Fruit fly (Drosophila melanogaster) whole organism, embryonic: ENCODE data around the gene CG16965.

Experiments
- Asciz ChIP-seq: fragments of 200-800 bp; sonication (Bioruptor generic); optimal IDR thresholded peaks from 2 replicates; lab custom pipeline; 2017; ENCODE audit warnings: missing biosample characterization, mild to moderate bottlenecking, missing genetic modification characterization, missing genetic modification reagents
- Bgb ChIP-seq: fragments of 200-800 bp; sonication (Bioruptor generic); IDR thresholded peaks from 2 replicates; pipeline ENCODE4 v1.3.6; 2022; ENCODE audit warnings: missing biosample characterization, missing genetic modification characterization; ENCODE audit not compliant: partially characterized antibody
- C15 ChIP-seq: fragments of 200-800 bp; sonication (Bioruptor generic); IDR thresholded peaks from 3 replicates; pipeline ENCODE4 v1.3.6; 2022; ENCODE audit warnings: missing biosample characterization, missing genetic modification characterization
- CG10209 ChIP-seq: fragments of 200-800 bp; sonication (Bioruptor generic); optimal IDR thresholded peaks from 3 replicates; lab custom pipeline; 2017; ENCODE audit warnings: missing biosample characterization, mild to moderate bottlenecking, missing genetic modification characterization, missing genetic modification reagents
- CG10274 ChIP-seq: fragments of 200-800 bp; sonication (Bioruptor generic); optimal IDR thresholded peaks from 3 replicates; lab custom pipeline; 2017; ENCODE audit warnings: missing biosample characterization, mild to moderate bottlenecking, missing genetic modification characterization
- CG10321 ChIP-seq: fragments of 200-800 bp; sonication (Bioruptor generic); IDR thresholded peaks from 2 replicates; pipeline ENCODE4 v1.3.6; 2022; ENCODE audit warnings: missing biosample characterization, missing genetic modification characterization
- CG10543 ChIP-seq: fragments of 200-800 bp; sonication (Bioruptor generic); optimal IDR thresholded peaks from 3 replicates; lab custom pipeline; 2017; ENCODE audit warnings: missing biosample characterization, mild to moderate bottlenecking, missing genetic modification characterization, moderate library complexity
- CG11504 ChIP-seq: fragments of 200-800 bp; sonication (Bioruptor generic); optimal IDR thresholded peaks from 3 replicates; lab custom pipeline; 2019; ENCODE audit warnings: missing biosample characterization, mild to moderate bottlenecking, missing genetic modification characterization, moderate library complexity
- CG12744 ChIP-seq: fragments of 200-800 bp; sonication (Bioruptor generic); optimal IDR thresholded peaks from 2 replicates; lab custom pipeline; 2016; ENCODE audit warnings: missing biosample characterization, missing genetic modification characterization
- CG1792 ChIP-seq: fragments of 200-800 bp; sonication (Bioruptor generic); optimal IDR thresholded peaks from 2 replicates; lab custom pipeline; 2016; ENCODE audit warnings: missing biosample characterization, missing genetic modification characterization
- CG2120 ChIP-seq: fragments of 200-800 bp; sonication (Bioruptor generic); optimal IDR thresholded peaks from 3 replicates; lab custom pipeline; 2016; ENCODE audit warnings: missing biosample characterization, missing genetic modification characterization
- CG2199 ChIP-seq: fragments of 200-800 bp; sonication (Bioruptor generic); IDR thresholded peaks from 3 replicates; pipeline ENCODE4 v1.3.6; 2022; ENCODE audit warnings: missing biosample characterization, missing genetic modification characterization
- CG5180 ChIP-seq: fragments of 200-800 bp; sonication (Bioruptor generic); optimal IDR thresholded peaks from 3 replicates; lab custom pipeline; 2017; ENCODE audit warnings: missing biosample characterization, missing genetic modification characterization, mild to moderate bottlenecking, moderate library complexity, missing genetic modification reagents
- CG7987 ChIP-seq: fragments of 200-800 bp; sonication (Bioruptor generic); optimal IDR thresholded peaks from 2 replicates; lab custom pipeline; 2018; ENCODE audit warnings: missing biosample characterization, mild to moderate bottlenecking, missing genetic modification characterization, moderate library complexity
- CrebB ChIP-seq: fragments of 200-800 bp; sonication (Bioruptor generic); optimal IDR thresholded peaks from 3 replicates; lab custom pipeline; 2018; ENCODE audit warnings: missing biosample characterization, mild to moderate bottlenecking, missing genetic modification characterization
- Dad ChIP-seq: fragments of 200-800 bp; sonication (Bioruptor generic); optimal IDR thresholded peaks from 3 replicates; lab custom pipeline; 2016; ENCODE audit warnings: missing biosample characterization, missing genetic modification characterization
- E2f1 ChIP-seq: fragments of 200-800 bp; sonication (Bioruptor generic); IDR thresholded peaks from 2 replicates; pipeline ENCODE4 v1.3.6; 2022; ENCODE audit warnings: missing biosample characterization, missing genetic modification characterization
- E2f2 ChIP-seq: fragments of 200-800 bp; sonication (Bioruptor generic); IDR thresholded peaks from 2 replicates; pipeline ENCODE4 v1.3.6; 2022; ENCODE audit warnings: missing biosample characterization, missing genetic modification characterization
- Fer1 ChIP-seq: fragments of 200-800 bp; sonication (Bioruptor generic); optimal IDR thresholded peaks from 2 replicates; lab custom pipeline; 2017; ENCODE audit warnings: missing biosample characterization, mild to moderate bottlenecking, missing genetic modification characterization
- HHEX ChIP-seq: fragments of 200-800 bp; sonication (Bioruptor generic); optimal IDR thresholded peaks from 3 replicates; lab custom pipeline; 2017; ENCODE audit warnings: missing biosample characterization, mild to moderate bottlenecking, missing genetic modification characterization, missing genetic modification reagents
- HLH54F ChIP-seq: fragments of 200-800 bp; sonication (Bioruptor generic); optimal IDR thresholded peaks from 3 replicates; lab custom pipeline; 2016; ENCODE audit warnings: missing biosample characterization, missing genetic modification characterization
- MESR4 ChIP-seq: fragments of 200-800 bp; sonication (Bioruptor generic); optimal IDR thresholded peaks from 2 replicates; lab custom pipeline; 2018; ENCODE audit warnings: missing biosample characterization, mild to moderate bottlenecking, missing genetic modification characterization, moderate library complexity
- Mes4 ChIP-seq: fragments of 200-800 bp; sonication (Bioruptor generic); optimal IDR thresholded peaks from 2 replicates; lab custom pipeline; 2016; ENCODE audit warnings: missing biosample characterization, missing genetic modification characterization
- NfI ChIP-seq: fragments of 200-800 bp; sonication (Bioruptor generic); optimal IDR thresholded peaks from 3 replicates; lab custom pipeline; 2018; ENCODE audit warnings: missing biosample characterization, mild to moderate bottlenecking, missing genetic modification characterization, moderate library complexity
- Rfx ChIP-seq: fragments of 200-800 bp; sonication (Bioruptor generic); IDR thresholded peaks from 2 replicates; pipeline ENCODE4 v1.3.6; 2022; ENCODE audit warnings: missing biosample characterization, missing genetic modification characterization
- Scr ChIP-seq: fragments of 200-800 bp; sonication (Bioruptor generic); IDR thresholded peaks from 2 replicates; pipeline ENCODE4 v1.3.6; 2022; ENCODE audit warnings: missing biosample characterization, missing genetic modification characterization; ENCODE audit not compliant: partially characterized antibody
- Sox102F ChIP-seq: fragments of 200-800 bp; sonication (Bioruptor generic); optimal IDR thresholded peaks from 2 replicates; lab custom pipeline; 2018; ENCODE audit warnings: missing biosample characterization, mild to moderate bottlenecking, missing genetic modification characterization, moderate library complexity
- Sry-δ ChIP-seq: fragments of 200-800 bp; sonication (Bioruptor generic); optimal IDR thresholded peaks from 2 replicates; lab custom pipeline; 2016; ENCODE audit warnings: missing biosample characterization, missing genetic modification characterization
- bab2 ChIP-seq: fragments of 200-800 bp; sonication (Bioruptor generic); optimal IDR thresholded peaks from 2 replicates; lab custom pipeline; 2016; ENCODE audit warnings: missing biosample characterization, missing genetic modification characterization
- bbx ChIP-seq: fragments of 200-800 bp; sonication (Bioruptor generic); IDR thresholded peaks from 2 replicates; pipeline ENCODE4 v1.3.6; 2022; ENCODE audit warnings: missing biosample characterization, missing genetic modification characterization; ENCODE audit not compliant: partially characterized antibody
- chinmo ChIP-seq: fragments of 200-800 bp; sonication (Bioruptor generic); IDR thresholded peaks from 4 replicates; pipeline ENCODE4 v1.3.6; 2022; ENCODE audit warnings: missing biosample characterization, missing genetic modification characterization; ENCODE audit not compliant: partially characterized antibody
- dmrt11E ChIP-seq: fragments of 200-800 bp; sonication (Bioruptor generic); optimal IDR thresholded peaks from 3 replicates; lab custom pipeline; 2018; ENCODE audit warnings: missing biosample characterization, mild to moderate bottlenecking, missing genetic modification characterization, moderate library complexity
- dpn ChIP-seq, 2 experiments: fragments of 200-800 bp; sonication (Bioruptor generic); optimal IDR thresholded peaks; 3 replicates each; lab custom pipeline; 2016; ENCODE audit warnings: missing biosample characterization in 2 of 2, missing genetic modification characterization in 2 of 2
- gsb ChIP-seq: fragments of 200-800 bp; sonication (Bioruptor generic); IDR thresholded peaks from 2 replicates; pipeline ENCODE4 v1.3.6; 2022; ENCODE audit warnings: missing biosample characterization, missing genetic modification characterization
- kah ChIP-seq: fragments of 200-800 bp; sonication (Bioruptor generic); optimal IDR thresholded peaks from 2 replicates; lab custom pipeline; 2018; ENCODE audit warnings: missing biosample characterization, mild to moderate bottlenecking, missing genetic modification characterization
- ken ChIP-seq: fragments of 200-800 bp; sonication (Bioruptor generic); IDR thresholded peaks from 3 replicates; pipeline ENCODE4 v1.3.6; 2022; ENCODE audit warnings: missing biosample characterization, missing genetic modification characterization
- lab ChIP-seq: fragments of 200-800 bp; sonication (Bioruptor generic); optimal IDR thresholded peaks from 3 replicates; lab custom pipeline; 2017; ENCODE audit warnings: missing biosample characterization, missing genetic modification characterization, mild to moderate bottlenecking, moderate library complexity, missing genetic modification reagents
- mirr ChIP-seq: fragments of 200-800 bp; sonication (Bioruptor generic); optimal IDR thresholded peaks from 3 replicates; lab custom pipeline; 2018; ENCODE audit warnings: missing biosample characterization, mild to moderate bottlenecking, missing genetic modification characterization
- org-1 ChIP-seq: fragments of 200-800 bp; sonication (Bioruptor generic); optimal IDR thresholded peaks from 2 replicates; lab custom pipeline; 2017; ENCODE audit warnings: missing biosample characterization, missing genetic modification characterization
- p53 ChIP-seq: fragments of 200-800 bp; sonication (Bioruptor generic); optimal IDR thresholded peaks from 2 replicates; lab custom pipeline; 2016; ENCODE audit warnings: missing biosample characterization, missing genetic modification characterization
- pzg ChIP-seq: fragments of 200-800 bp; sonication (Bioruptor generic); optimal IDR thresholded peaks from 3 replicates; lab custom pipeline; 2018; ENCODE audit warnings: missing biosample characterization, mild to moderate bottlenecking, missing genetic modification characterization, moderate library complexity
- row ChIP-seq: fragments of 200-800 bp; sonication (Bioruptor generic); IDR thresholded peaks from 3 replicates; pipeline ENCODE4 v1.3.6; 2022; ENCODE audit warnings: missing biosample characterization, missing genetic modification characterization
- salm ChIP-seq: fragments of 200-800 bp; sonication (Bioruptor generic); optimal IDR thresholded peaks from 2 replicates; lab custom pipeline; 2018; ENCODE audit warnings: missing biosample characterization, mild to moderate bottlenecking, missing genetic modification characterization
- sd ChIP-seq: fragments of 200-800 bp; sonication (Bioruptor generic); optimal IDR thresholded peaks from 3 replicates; lab custom pipeline; 2018; ENCODE audit warnings: missing biosample characterization, mild to moderate bottlenecking, missing genetic modification characterization, moderate library complexity
- sob ChIP-seq: fragments of 200-800 bp; sonication (Bioruptor generic); IDR thresholded peaks from 2 replicates; pipeline ENCODE4 v1.3.6; 2022; ENCODE audit warnings: missing biosample characterization, missing genetic modification characterization
- sqz ChIP-seq: fragments of 200-800 bp; sonication (Bioruptor generic); optimal IDR thresholded peaks from 3 replicates; lab custom pipeline; 2018; ENCODE audit warnings: missing biosample characterization, mild to moderate bottlenecking, missing genetic modification characterization
- stwl ChIP-seq: fragments of 200-800 bp; sonication (Bioruptor generic); optimal IDR thresholded peaks from 3 replicates; lab custom pipeline; 2018; ENCODE audit warnings: missing biosample characterization, mild to moderate bottlenecking, missing genetic modification characterization, moderate library complexity
- tap ChIP-seq: fragments of 200-800 bp; optimal IDR thresholded peaks from 3 replicates; lab custom pipeline; 2019; ENCODE audit warnings: missing biosample characterization, mild to moderate bottlenecking, missing genetic modification characterization, moderate library complexity
- vvl ChIP-seq: fragments of 200-800 bp; sonication (Bioruptor generic); IDR thresholded peaks from 2 replicates; pipeline ENCODE4 v1.3.6; 2022; ENCODE audit warnings: missing biosample characterization, missing genetic modification characterization

CG16965 gene

DNA sequence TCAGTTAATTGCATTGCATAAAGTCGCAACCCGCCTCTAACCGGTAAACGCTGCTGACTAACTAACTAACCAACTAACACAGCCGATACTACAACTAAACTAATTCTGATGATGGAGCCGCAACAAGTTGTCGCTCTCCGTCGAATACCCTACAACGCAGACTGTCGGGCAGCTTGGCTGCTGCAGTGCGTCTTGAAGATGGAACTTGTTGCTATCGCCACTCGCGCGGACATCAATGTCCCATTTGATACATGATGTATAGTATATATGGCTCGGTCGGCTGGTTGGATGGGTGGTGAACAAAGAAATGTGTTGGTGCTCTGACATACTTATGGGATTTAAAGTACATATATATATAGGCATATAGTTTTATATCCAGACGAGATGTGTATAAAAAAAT lies 44.1 kb downstream of the CG16965 start (continued):
- TF ChIP-seq p53 (no peak), CG12744 (GFP tag; lab: Kevin White, UChicago) (no peak), pzg (no peak), dpn (GFP tag; optimal IDR thresholded peaks at IDR 0.05; lab: Kevin White, UChicago) (no peak), MESR4 (GFP tag; lab: Kevin White, UChicago) (no peak), salm (tag; lab: Kevin White, UChicago) (no peak), NfI (peak; percentile 8), CG2199 (GFP tag; lab: Robert Waterston, UW) (0 out of 3 replicates have a peak, but pooled peaks have one; percentile 55), mirr (GFP tag; lab: Kevin White, UChicago) (peak; percentile 10), sd (peak; percentile 4), kah (GFP tag; lab: Kevin White, UChicago) (peak; percentile 64), bab2 (GFP tag; lab: Kevin White, UChicago) (no peak), E2f1 (GFP tag; lab: Robert Waterston, UW) (0 out of 2 replicates have a peak, but pooled peaks have one; percentile 9), sqz (GFP tag; lab: Kevin White, UChicago) (no peak), C15 (GFP tag; lab: Robert Waterston, UW) (no peak), bbx (GFP tag; lab: Robert Waterston, UW) (no peak), chinmo (GFP tag; lab: Robert Waterston, UW) (peak; percentile 82; the same call in 2 of the 4 replicates), vvl (GFP tag; lab: Robert Waterston, UW) (peak; percentile 10; the same call in 1 of the 2 replicates), Sox102F (peak; percentile 7), Rfx (GFP tag; lab: Robert Waterston, UW) (peak; percentile 52; the same call in 1 of the 2 replicates), Scr (GFP tag; lab: Robert Waterston, UW) (no peak), CG10321 (GFP tag; lab: Robert Waterston, UW) (no peak), dmrt11E (no peak), ken (GFP tag; lab: Robert Waterston, UW) (no peak), row (GFP tag; lab: Robert Waterston, UW) (peak; percentile 45; the same call in 1 of the 3 replicates), stwl (tag; lab: Kevin White, UChicago) (no peak), Dad (no peak), CG7987 (GFP tag; lab: Kevin White, UChicago) (peak; percentile 22), E2f2 (peak; percentile 11; the same call in 1 of the 2 replicates), HLH54F (GFP tag; lab: Kevin White, UChicago) (no peak), org-1 (GFP tag; lab: Kevin White, UChicago) (peak; percentile 14), tap (tag; lab: Kevin White, UChicago) (peak; percentile 3), CG10274 (peak; percentile 98), HHEX (GFP tag; lab: Kevin White, UChicago) (peak; percentile 21), Asciz (no peak), CG1792 (GFP tag; lab: Kevin White, UChicago) (no peak), CG10209 (GFP tag; lab: Kevin White, UChicago) (peak; percentile 13), CG5180 (GFP tag; lab: Kevin White, UChicago) (peak; percentile 90), lab (GFP tag; lab: Kevin White, UChicago) (peak; percentile 51), CG11504 (tag; lab: Kevin White, UChicago) (peak; percentile 54), Bgb (0 out of 2 replicates have a peak, but pooled peaks have one; percentile 16), Fer1 (no peak), Sry-δ (GFP tag; lab: Kevin White, UChicago) (no peak), CrebB (tag; lab: Kevin White, UChicago) (peak; percentile 3), gsb (GFP tag; lab: Robert Waterston, UW) (0 out of 2 replicates have a peak, but pooled peaks have one; percentile 39), CG10543 (peak; percentile 44), Mes4 (GFP tag; lab: Kevin White, UChicago) (no peak), sob (GFP tag; lab: Robert Waterston, UW) (0 out of 2 replicates have a peak, but pooled peaks have one; percentile 31), CG2120 (peak; percentile 7)
